Fruit fly (Drosophila melanogaster): ENCODE results near the gene CG3397.

CG3397 gene

dm6 chr3R:11948903-11949358, 35.4 kb downstream of the CG3397 start, which contains the start of gene Cad87A (continued):
- TF ChIP-seq Rx (GFP tag; IDR thresholded peaks at IDR 0.05) (no peak), CTCF (GFP tag; optimal IDR thresholded peaks at IDR 0.05) (no peak), Dad (GFP tag; optimal IDR thresholded peaks at IDR 0.05) (no peak), Neu2 (GFP tag; optimal IDR thresholded peaks at IDR 0.05; ENCODE audit: borderline replicate concordance) (no peak), Nf-YB (GFP tag; optimal IDR thresholded peaks at IDR 0.05) (no peak), run (tag; optimal IDR thresholded peaks at IDR 0.05) (peak; percentile 36), Fer3 (tag; optimal IDR thresholded peaks at IDR 0.05) (peak; percentile 13), Med (GFP tag) (peak; percentile 91), row (GFP tag; IDR thresholded peaks at IDR 0.05) (no peak), CG4820 (GFP tag; optimal IDR thresholded peaks at IDR 0.05) (no peak), cg (GFP tag; optimal IDR thresholded peaks at IDR 0.05) (peak; percentile 96), NK7.1 (GFP tag; optimal IDR thresholded peaks at IDR 0.05) (peak; percentile 7), CG15479 (GFP tag; optimal IDR thresholded peaks at IDR 0.05) (peak; percentile 24), Xbp1 (GFP tag; optimal IDR thresholded peaks at IDR 0.05) (no peak), CG6654 (GFP tag; optimal IDR thresholded peaks at IDR 0.05) (no peak), CG14014 (GFP tag; IDR thresholded peaks at IDR 0.05) (no peak), peb (GFP tag; IDR thresholded peaks at IDR 0.05) (no peak), her (GFP tag; optimal IDR thresholded peaks at IDR 0.05) (peak; percentile 21), CG7963 (GFP tag; IDR thresholded peaks at IDR 0.05; ENCODE audit: partially characterized antibody) (no peak), CG17361 (GFP tag; IDR thresholded peaks at IDR 0.05) (no peak), CG8359 (GFP tag; optimal IDR thresholded peaks at IDR 0.05; ENCODE audit: borderline replicate concordance) (no peak), CG3726 (GFP tag; IDR thresholded peaks at IDR 0.05) (no peak), fd64A (GFP tag; optimal IDR thresholded peaks at IDR 0.05) (peak; percentile 61), zfh1 (GFP tag; IDR thresholded peaks at IDR 0.05) (no peak), Spps (tag; optimal IDR thresholded peaks at IDR 0.05) (no peak), CG2129 (GFP tag; IDR thresholded peaks at IDR 0.05; ENCODE audit: partially characterized antibody) (no peak), Sox102F (GFP tag; optimal IDR thresholded peaks at IDR 0.05) (no peak), CHES-1-like (GFP tag; optimal IDR thresholded peaks at IDR 0.05) (peak; percentile 54), Hey (tag; optimal IDR thresholded peaks at IDR 0.05) (no peak), CG7928 (GFP tag; optimal IDR thresholded peaks at IDR 0.05) (no peak), chm (GFP tag; IDR thresholded peaks at IDR 0.05) (no peak), mld (GFP tag; IDR thresholded peaks at IDR 0.05; ENCODE audit: partially characterized antibody) (no peak), CG11398 (GFP tag; optimal IDR thresholded peaks at IDR 0.05) (no peak), Fer2 (tag; optimal IDR thresholded peaks at IDR 0.05) (no peak), br (optimal IDR thresholded peaks at IDR 0.05) (no peak), dmrt11E (tag; optimal IDR thresholded peaks at IDR 0.05) (no peak), zen (tag; optimal IDR thresholded peaks at IDR 0.05) (peak; percentile 62), CG17385 (GFP tag; optimal IDR thresholded peaks at IDR 0.05) (no peak), scrt (GFP tag; optimal IDR thresholded peaks at IDR 0.05) (peak; percentile 99), CG16813 (GFP tag; IDR thresholded peaks at IDR 0.05; ENCODE audit: partially characterized antibody) (no peak), CG17912 (GFP tag; optimal IDR thresholded peaks at IDR 0.05) (peak; percentile 12), BtbVII (GFP tag; optimal IDR thresholded peaks at IDR 0.05) (no peak), Pdp1 (GFP tag; optimal IDR thresholded peaks at IDR 0.05) (peak in 1 of 2 experiments; percentile 78), tio (GFP tag; optimal IDR thresholded peaks at IDR 0.05) (no peak), Hsf (GFP tag; optimal IDR thresholded peaks at IDR 0.05) (no peak), croc (GFP tag; conservative IDR thresholded peaks at IDR 0.05) (no peak), CG10959 (GFP tag; IDR thresholded peaks at IDR 0.05) (no peak), ab (GFP tag; optimal IDR thresholded peaks at IDR 0.05) (no peak), kay (GFP tag; optimal IDR thresholded peaks at IDR 0.05) (no peak), gro (GFP tag; optimal IDR thresholded peaks at IDR 0.05) (peak; percentile 82), CG13894 (tag; optimal IDR thresholded peaks at IDR 0.05) (peak; percentile 52), cato (GFP tag; optimal IDR thresholded peaks at IDR 0.05; ENCODE audit: borderline replicate concordance) (no peak)
